Worm (Caenorhabditis elegans): ENCODE measurements around the gene F37H8.5.

Gene F37H8.5

DNA sequence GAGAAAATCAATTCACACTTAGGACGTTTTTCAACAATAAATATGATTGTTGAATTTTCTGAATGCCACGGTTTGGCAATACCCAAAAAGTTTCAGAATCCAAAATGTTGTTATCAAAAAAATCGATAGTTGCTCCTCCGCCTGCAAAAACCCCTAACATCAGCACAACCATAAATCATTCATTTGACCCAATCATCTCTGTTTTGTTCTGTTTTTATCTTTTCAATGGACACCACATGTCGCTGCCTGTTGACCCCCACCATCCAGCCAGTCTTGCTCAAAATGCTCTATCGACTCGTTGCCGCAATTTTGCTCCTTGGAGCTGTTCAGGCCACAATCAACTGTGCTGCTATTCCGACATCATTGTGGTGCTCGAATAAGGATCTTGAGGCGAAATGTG lies at the start of gene F37H8.5:
F37H8.5 (plus strand) TSS at position 181 of the 400 bp plus-strand sequence.
- no peak for TF ChIP-seq unc-62 (GFP tag; optimal IDR thresholded peaks at IDR 0.05)

DNA sequence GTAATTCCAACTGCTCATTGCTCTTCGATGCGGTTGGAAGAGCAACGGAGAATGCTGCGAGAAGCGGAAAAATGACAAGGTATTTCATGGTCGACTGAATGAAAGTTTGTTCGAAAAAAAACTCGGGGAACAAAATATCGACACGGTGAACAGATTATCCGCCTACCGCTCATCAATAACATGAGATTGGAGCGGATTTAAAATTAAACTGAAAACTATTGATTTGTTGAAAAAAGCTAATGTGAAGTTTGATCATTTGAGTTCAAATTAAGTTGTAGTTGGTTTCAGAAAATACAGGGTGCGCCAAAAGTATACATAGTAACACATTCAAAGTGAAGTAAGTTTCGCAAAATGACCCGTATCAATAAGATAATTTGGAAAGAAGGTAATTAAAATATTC lies 47.9 kb upstream of the F37H8.5 start, which contains the start of gene F40F8.4:
F40F8.4 (minus strand) TSS at position 101 of the 400 bp plus-strand sequence.
- TF ChIP-seq unc-62 (GFP tag; optimal IDR thresholded peaks at IDR 0.05), result no peak

ce11 chrII:11142571-11142970 lies 45.4 kb upstream of the F37H8.5 start, which contains the start of gene arrd-6:
Gene arrd-6, plus strand, starts transcription at chrII:11142739.
- TF ChIP-seq unc-62 (GFP tag; optimal IDR thresholded peaks at IDR 0.05), result no peak

DNA sequence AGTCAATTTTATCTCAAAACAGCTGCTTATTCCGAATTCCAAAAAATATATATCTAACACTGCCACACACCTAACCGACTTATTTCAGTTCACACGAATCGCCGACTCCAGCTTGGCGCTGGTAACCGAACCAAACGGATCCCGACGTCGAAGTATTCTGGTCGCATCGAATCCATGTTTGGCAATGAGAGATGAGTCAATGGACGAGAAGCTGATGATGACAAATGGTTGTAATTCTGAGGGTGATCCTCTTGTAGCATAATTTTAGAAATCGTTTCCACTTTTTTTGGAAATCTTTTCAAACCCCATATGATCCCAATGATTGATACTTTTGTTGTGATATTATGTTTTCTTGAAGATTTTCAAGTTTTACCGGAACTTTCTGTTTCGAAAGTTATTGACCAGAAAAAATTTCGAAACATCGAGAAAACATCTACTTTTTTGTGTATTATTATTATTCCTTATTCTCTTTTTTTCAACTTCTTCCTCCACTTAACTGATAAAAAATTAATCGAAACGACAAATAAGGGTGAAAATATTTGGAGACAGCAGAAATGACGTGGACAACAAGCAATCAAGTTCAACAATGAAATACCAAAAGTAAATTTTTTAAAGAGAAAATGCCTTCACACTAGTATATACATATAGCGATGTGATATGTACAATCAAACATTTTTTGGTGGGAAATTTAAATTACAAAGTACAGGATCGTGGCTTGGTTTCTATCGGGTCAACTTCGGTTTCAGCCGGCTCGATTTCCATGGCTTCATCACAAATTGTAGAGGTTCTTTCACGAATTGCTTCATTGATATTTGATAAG lies 37.9 kb upstream of the F37H8.5 start:
- no peak for TF ChIP-seq unc-62 (GFP tag; optimal IDR thresholded peaks at IDR 0.05)

- no peak for TF ChIP-seq unc-62 (GFP tag; optimal IDR thresholded peaks at IDR 0.05)
Measured at ce11 chrII:11150976-11151375, 37.0 kb upstream of the F37H8.5 start.

ce11 chrII:11152495-11152894 lies 35.5 kb upstream of the F37H8.5 start, which contains the start of gene pqm-1:
Gene pqm-1, minus strand, starts transcription at chrII:11152595.
- no peak for TF ChIP-seq unc-62 (GFP tag; optimal IDR thresholded peaks at IDR 0.05)

ce11 chrII:11153080-11153479 lies 34.9 kb upstream of the F37H8.5 start:
- no peak for TF ChIP-seq unc-62 (GFP tag; optimal IDR thresholded peaks at IDR 0.05)

- TF ChIP-seq unc-62 (GFP tag; optimal IDR thresholded peaks at IDR 0.05), result no peak
Measured at ce11 chrII:11153800-11154199, 34.2 kb upstream of the F37H8.5 start.

DNA sequence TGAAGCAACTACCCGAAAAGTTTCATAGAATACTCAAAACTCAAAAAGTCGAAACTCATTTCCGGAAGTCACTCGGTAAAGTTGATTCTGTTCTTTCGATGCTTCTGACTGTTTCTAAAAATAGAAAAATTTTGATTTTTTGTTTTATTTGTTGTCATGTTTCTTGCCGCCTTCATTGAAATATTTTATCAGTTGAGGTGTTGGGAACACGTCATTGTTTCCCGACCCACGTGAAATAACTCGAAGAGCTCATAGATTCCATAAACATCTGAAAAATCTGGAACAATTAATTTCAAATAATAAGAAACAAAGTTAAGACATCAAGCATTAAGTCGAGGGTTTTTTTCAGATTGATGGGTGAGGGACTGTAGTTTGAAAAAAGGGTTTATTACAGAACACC lies 33.0 kb upstream of the F37H8.5 start:
- TF ChIP-seq unc-62 (GFP tag; optimal IDR thresholded peaks at IDR 0.05), result no peak

ce11 chrII:11155400-11155799 lies 32.6 kb upstream of the F37H8.5 start:
- no peak for TF ChIP-seq unc-62 (GFP tag; optimal IDR thresholded peaks at IDR 0.05)

DNA sequence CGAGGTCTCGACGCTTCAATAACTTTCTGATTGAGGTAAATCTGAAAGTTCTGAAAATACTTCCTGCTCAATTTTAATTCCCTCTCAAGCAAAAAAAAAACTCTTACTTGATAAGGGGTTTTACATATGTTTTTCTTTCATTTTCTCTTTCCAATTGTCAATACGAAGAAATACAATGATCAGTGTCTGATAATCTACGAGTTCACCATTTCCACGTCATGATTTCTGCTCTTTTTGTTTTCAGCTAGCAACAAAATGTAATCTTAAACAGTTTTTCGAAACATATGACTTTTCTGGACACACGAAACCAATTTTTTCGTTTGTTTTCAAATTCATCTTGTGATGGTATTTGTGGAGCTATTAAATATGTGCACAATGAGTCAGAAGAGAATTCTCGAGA lies 31.8 kb upstream of the F37H8.5 start:
- TF ChIP-seq unc-62 (GFP tag; optimal IDR thresholded peaks at IDR 0.05), result no peak

- no peak for TF ChIP-seq unc-62 (GFP tag; optimal IDR thresholded peaks at IDR 0.05)
Measured at ce11 chrII:11157660-11158059, 30.3 kb upstream of the F37H8.5 start.

DNA sequence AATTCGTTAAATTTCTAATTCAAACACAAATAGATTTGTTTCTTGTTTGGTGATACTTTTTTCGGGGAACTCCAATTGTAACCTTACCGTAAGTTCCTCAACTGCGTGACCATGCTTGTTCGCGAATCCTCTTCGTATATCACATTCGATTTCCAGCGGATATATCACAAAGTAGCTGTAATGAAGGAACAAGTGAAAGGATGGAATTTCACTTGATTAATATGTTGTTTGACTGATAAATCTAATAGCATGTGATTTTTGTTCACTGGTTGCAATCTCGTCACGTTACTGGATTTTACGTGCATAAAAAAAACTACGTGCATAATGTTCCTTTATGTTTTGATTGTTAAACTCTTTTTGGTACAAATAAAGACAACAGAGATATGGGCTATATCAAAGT lies 26.3 kb upstream of the F37H8.5 start:
- no peak for TF ChIP-seq unc-62 (GFP tag; optimal IDR thresholded peaks at IDR 0.05)

DNA sequence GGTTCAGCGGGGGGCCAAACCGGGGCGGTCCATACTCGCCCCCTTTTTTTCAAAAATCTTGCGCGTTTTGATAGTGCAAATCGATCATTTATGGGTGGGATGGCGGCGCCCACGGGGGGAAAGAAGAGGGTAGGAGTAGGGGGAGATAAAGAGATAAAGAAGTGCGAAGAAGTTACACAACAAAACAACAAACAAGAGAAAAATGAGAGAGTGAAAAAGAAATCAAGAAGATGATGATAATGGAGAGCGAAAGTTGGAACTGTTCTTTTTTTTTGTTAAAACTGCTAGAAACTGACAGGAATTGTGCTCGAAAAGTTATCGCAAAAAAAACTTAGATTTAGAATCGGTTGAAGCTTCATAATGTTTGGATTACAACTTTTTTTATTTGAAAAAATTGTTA lies 25.6 kb upstream of the F37H8.5 start, which contains the start of gene ptr-13:
ptr-13 (minus strand) TSS at position 92 of the 400 bp plus-strand sequence.
- no peak for TF ChIP-seq unc-62 (GFP tag; optimal IDR thresholded peaks at IDR 0.05)

ce11 chrII:11163291-11163690 lies 24.7 kb upstream of the F37H8.5 start:
- TF ChIP-seq unc-62 (GFP tag; optimal IDR thresholded peaks at IDR 0.05), result no peak

DNA sequence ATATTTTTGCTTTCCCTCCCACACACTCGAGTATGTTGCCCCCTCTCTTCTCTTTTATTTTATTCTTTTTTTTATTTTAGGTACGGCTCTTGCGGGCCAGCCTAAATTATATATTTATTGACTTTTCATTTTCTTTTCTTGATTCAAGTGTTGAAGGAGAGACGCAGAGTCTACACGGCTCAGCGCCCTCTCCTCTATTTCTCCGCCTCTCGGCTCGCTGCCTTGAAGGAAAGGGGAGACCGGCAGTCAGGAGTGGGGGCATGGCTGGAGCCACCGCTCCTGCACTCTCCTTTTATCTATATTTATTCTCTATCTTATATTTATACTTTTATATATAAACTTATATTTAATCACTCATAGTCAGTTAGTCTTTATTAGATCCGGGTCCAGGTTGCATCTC lies 21.6 kb upstream of the F37H8.5 start:
- TF ChIP-seq unc-62 (GFP tag; optimal IDR thresholded peaks at IDR 0.05), result no peak

- no peak for TF ChIP-seq unc-62 (GFP tag; optimal IDR thresholded peaks at IDR 0.05)
Measured at ce11 chrII:11167039-11167438, 21.0 kb upstream of the F37H8.5 start.

Measured in whole organism, dauer.